Fruit fly (Drosophila melanogaster) whole organism, embryonic: ENCODE measurements around the gene CG4278.

ENCODE experiments used
- Asciz ChIP-seq: fragments of 200-800 bp; sonication (Bioruptor generic); optimal IDR thresholded peaks from 2 replicates; lab custom pipeline; 2017; ENCODE audit warnings: missing biosample characterization, mild to moderate bottlenecking, missing genetic modification characterization, missing genetic modification reagents
- Atf-2 ChIP-seq: fragments of 200-800 bp; sonication (Bioruptor generic); optimal IDR thresholded peaks from 2 replicates; lab custom pipeline; 2016; ENCODE audit warnings: missing biosample characterization, missing genetic modification characterization
- CG10654 ChIP-seq: fragments of 200-800 bp; sonication (Bioruptor generic); optimal IDR thresholded peaks from 2 replicates; lab custom pipeline; 2016; ENCODE audit warnings: missing biosample characterization, missing genetic modification characterization
- CG12659 ChIP-seq: fragments of 200-800 bp; sonication (Bioruptor generic); optimal IDR thresholded peaks from 3 replicates; lab custom pipeline; 2017; ENCODE audit warnings: mild to moderate bottlenecking, missing biosample characterization, missing genetic modification reagents, missing genetic modification characterization
- CG12769 ChIP-seq: fragments of 200-800 bp; sonication (Bioruptor generic); optimal IDR thresholded peaks from 2 replicates; lab custom pipeline; 2019; ENCODE audit warnings: missing biosample characterization, mild to moderate bottlenecking, missing genetic modification characterization, moderate library complexity
- CG12942 ChIP-seq: fragments of 200-800 bp; sonication (Bioruptor generic); optimal IDR thresholded peaks from 3 replicates; lab custom pipeline; 2016; ENCODE audit warnings: missing biosample characterization, missing genetic modification characterization
- CG13624 ChIP-seq: fragments of 200-800 bp; sonication (Bioruptor generic); optimal IDR thresholded peaks from 2 replicates; lab custom pipeline; 2016; ENCODE audit warnings: missing biosample characterization, missing genetic modification characterization
- CG17912 ChIP-seq: fragments of 200-800 bp; sonication (Bioruptor generic); optimal IDR thresholded peaks from 2 replicates; lab custom pipeline; 2018; ENCODE audit warnings: missing biosample characterization, mild to moderate bottlenecking, missing genetic modification characterization
- CG18599 ChIP-seq: fragments of 200-800 bp; sonication (Bioruptor generic); optimal IDR thresholded peaks from 3 replicates; lab custom pipeline; 2017; ENCODE audit warnings: missing biosample characterization, missing genetic modification characterization, mild to moderate bottlenecking, moderate library complexity, missing genetic modification reagents
- CG2678 ChIP-seq: fragments of 200-800 bp; sonication (Bioruptor generic); optimal IDR thresholded peaks from 3 replicates; lab custom pipeline; 2019; ENCODE audit warnings: missing biosample characterization, mild to moderate bottlenecking, missing genetic modification characterization, moderate library complexity
- CG30020 ChIP-seq: fragments of 200-800 bp; optimal IDR thresholded peaks from 2 replicates; lab custom pipeline; 2019; ENCODE audit warnings: missing biosample characterization, mild to moderate bottlenecking, missing genetic modification characterization, moderate library complexity
- CG3995 ChIP-seq: fragments of 200-800 bp; sonication (Bioruptor generic); optimal IDR thresholded peaks from 3 replicates; lab custom pipeline; 2016; ENCODE audit warnings: missing biosample characterization, missing genetic modification characterization
- CG4328 ChIP-seq: fragments of 200-800 bp; sonication (Bioruptor generic); optimal IDR thresholded peaks from 3 replicates; lab custom pipeline; 2017; ENCODE audit warnings: missing biosample characterization, missing genetic modification reagents, missing genetic modification characterization
- CG5953 ChIP-seq: fragments of 200-800 bp; sonication (Bioruptor generic); IDR thresholded peaks from 2 replicates; pipeline ENCODE4 v1.3.6; 2022; ENCODE audit warnings: missing biosample characterization, missing genetic modification characterization
- CG6683 ChIP-seq: fragments of 200-800 bp; sonication (Bioruptor generic); optimal IDR thresholded peaks from 2 replicates; lab custom pipeline; 2017; ENCODE audit warnings: missing biosample characterization, mild to moderate bottlenecking, missing genetic modification characterization, missing genetic modification reagents
- CG7786 ChIP-seq: fragments of 200-800 bp; sonication (Bioruptor generic); optimal IDR thresholded peaks from 2 replicates; lab custom pipeline; 2016; ENCODE audit warnings: missing biosample characterization, missing genetic modification characterization
- CG8478 ChIP-seq: fragments of >200 bp; optimal IDR thresholded peaks from 2 replicates; lab custom pipeline; 2018
- CG9437 ChIP-seq: fragments of 200-800 bp; sonication (Bioruptor generic); optimal IDR thresholded peaks from 2 replicates; lab custom pipeline; 2018; ENCODE audit warnings: missing biosample characterization, mild to moderate bottlenecking, missing genetic modification characterization
- CG9876 ChIP-seq: fragments of 200-800 bp; sonication (Bioruptor generic); optimal IDR thresholded peaks from 2 replicates; lab custom pipeline; 2016; ENCODE audit warnings: missing biosample characterization, missing genetic modification characterization
- Dip2 ChIP-seq: fragments of 200-800 bp; sonication (Bioruptor generic); IDR thresholded peaks from 2 replicates; pipeline ENCODE4 v1.3.6; 2022; ENCODE audit warnings: missing biosample characterization, missing genetic modification characterization
- E2f1 ChIP-seq: fragments of 200-800 bp; sonication (Bioruptor generic); IDR thresholded peaks from 2 replicates; pipeline ENCODE4 v1.3.6; 2022; ENCODE audit warnings: missing biosample characterization, missing genetic modification characterization
- Eip74EF ChIP-seq, 2 experiments: fragments of 200-800 bp in 1 of 2; fragments of >200 bp in 1 of 2; sonication (Bioruptor generic) in 1 of 2; optimal IDR thresholded peaks; 2 replicates each; lab custom pipeline; 2017 to 2019; ENCODE audit warnings: missing biosample characterization in 2 of 2, missing genetic modification characterization in 2 of 2, mild to moderate bottlenecking in 1 of 2, moderate library complexity in 1 of 2
- Hmx ChIP-seq: fragments of 200-800 bp; sonication (Bioruptor generic); optimal IDR thresholded peaks from 2 replicates; lab custom pipeline; 2016; ENCODE audit warnings: missing biosample characterization, missing genetic modification characterization
- Hr51 ChIP-seq, 2 experiments: fragments of 200-800 bp; sonication (Bioruptor generic); optimal IDR thresholded peaks; 2 replicates in 1 of 2; 3 replicates in 1 of 2; lab custom pipeline; 2016 to 2018; ENCODE audit warnings: missing biosample characterization in 2 of 2, missing genetic modification characterization in 2 of 2, mild to moderate bottlenecking in 1 of 2, moderate library complexity in 1 of 2
- Jarid2 ChIP-seq: fragments of 200-800 bp; sonication (Bioruptor generic); optimal IDR thresholded peaks from 3 replicates; lab custom pipeline; 2017; ENCODE audit warnings: mild to moderate bottlenecking, missing biosample characterization, missing genetic modification reagents, missing genetic modification characterization
- Side ChIP-seq: fragments of 200-800 bp; sonication (Bioruptor generic); optimal IDR thresholded peaks from 2 replicates; lab custom pipeline; 2016; ENCODE audit warnings: missing biosample characterization, missing genetic modification characterization
- Ssrp ChIP-seq: fragments of 200-800 bp; sonication (Bioruptor generic); optimal IDR thresholded peaks from 2 replicates; lab custom pipeline; 2018; ENCODE audit warnings: missing biosample characterization, mild to moderate bottlenecking, missing genetic modification characterization, moderate library complexity
- Vsx1 ChIP-seq: fragments of 200-800 bp; sonication (Bioruptor generic); optimal IDR thresholded peaks from 2 replicates; lab custom pipeline; 2017; ENCODE audit warnings: missing biosample characterization, mild to moderate bottlenecking, missing genetic modification characterization, missing genetic modification reagents
- abd-A ChIP-seq: fragments of 200-800 bp; sonication (Bioruptor generic); optimal IDR thresholded peaks from 3 replicates; lab custom pipeline; 2019; ENCODE audit warnings: missing biosample characterization, mild to moderate bottlenecking, missing genetic modification characterization, moderate library complexity
- br ChIP-seq: fragments of >200 bp; optimal IDR thresholded peaks from 2 replicates; lab custom pipeline; 2017
- bsh ChIP-seq, 2 experiments: fragments of 200-800 bp; sonication (Bioruptor generic); optimal IDR thresholded peaks; 2 replicates each; lab custom pipeline; 2017 to 2018; ENCODE audit warnings: mild to moderate bottlenecking in 2 of 2, missing biosample characterization in 2 of 2, missing genetic modification characterization in 2 of 2, moderate library complexity in 1 of 2
- disco-r ChIP-seq: fragments of 200-800 bp; sonication (Bioruptor generic); optimal IDR thresholded peaks from 2 replicates; lab custom pipeline; 2016; ENCODE audit warnings: missing biosample characterization, missing genetic modification characterization
- fd64A ChIP-seq: fragments of 200-800 bp; sonication (Bioruptor generic); optimal IDR thresholded peaks from 3 replicates; lab custom pipeline; 2018; ENCODE audit warnings: missing biosample characterization, mild to moderate bottlenecking, missing genetic modification characterization
- fru ChIP-seq: fragments of >200 bp; optimal IDR thresholded peaks from 2 replicates; lab custom pipeline; 2017
- gcm2 ChIP-seq: fragments of 200-800 bp; sonication (Bioruptor generic); optimal IDR thresholded peaks from 2 replicates; lab custom pipeline; 2016; ENCODE audit warnings: missing biosample characterization, missing genetic modification characterization
- gro ChIP-seq: fragments of 200-800 bp; sonication (Bioruptor generic); optimal IDR thresholded peaks from 2 replicates; lab custom pipeline; 2016; ENCODE audit warnings: missing biosample characterization, missing genetic modification characterization
- kah ChIP-seq: fragments of 200-800 bp; sonication (Bioruptor generic); optimal IDR thresholded peaks from 2 replicates; lab custom pipeline; 2018; ENCODE audit warnings: missing biosample characterization, mild to moderate bottlenecking, missing genetic modification characterization
- kni ChIP-seq: fragments of 200-800 bp; sonication (Bioruptor generic); optimal IDR thresholded peaks from 3 replicates; lab custom pipeline; 2017; ENCODE audit warnings: mild to moderate bottlenecking, missing biosample characterization, missing genetic modification reagents, missing genetic modification characterization
- lbe ChIP-seq: fragments of 200-800 bp; sonication (Bioruptor generic); optimal IDR thresholded peaks from 2 replicates; lab custom pipeline; 2016; ENCODE audit warnings: missing biosample characterization, mild to moderate bottlenecking, missing genetic modification characterization
- nom ChIP-seq: fragments of 200-800 bp; sonication (Bioruptor generic); optimal IDR thresholded peaks from 2 replicates; lab custom pipeline; 2017; ENCODE audit warnings: missing biosample characterization, missing genetic modification characterization, mild to moderate bottlenecking, moderate library complexity, missing genetic modification reagents
- pho ChIP-seq: fragments of 200-800 bp; sonication (Bioruptor generic); optimal IDR thresholded peaks from 2 replicates; lab custom pipeline; 2016; ENCODE audit warnings: missing biosample characterization, missing genetic modification characterization
- pzg ChIP-seq: fragments of 200-800 bp; sonication (Bioruptor generic); optimal IDR thresholded peaks from 3 replicates; lab custom pipeline; 2018; ENCODE audit warnings: missing biosample characterization, mild to moderate bottlenecking, missing genetic modification characterization, moderate library complexity
- row ChIP-seq: fragments of 200-800 bp; sonication (Bioruptor generic); IDR thresholded peaks from 3 replicates; pipeline ENCODE4 v1.3.6; 2022; ENCODE audit warnings: missing biosample characterization, missing genetic modification characterization
- sens-2 ChIP-seq: fragments of 200-800 bp; sonication (Bioruptor generic); IDR thresholded peaks from 2 replicates; pipeline ENCODE4 v1.3.6; 2022; ENCODE audit warnings: missing biosample characterization, missing genetic modification characterization
- sug ChIP-seq: fragments of 200-800 bp; optimal IDR thresholded peaks from 2 replicates; lab custom pipeline; 2019; ENCODE audit warnings: missing biosample characterization, mild to moderate bottlenecking, missing genetic modification characterization, moderate library complexity
- tio ChIP-seq: fragments of 200-800 bp; sonication (Bioruptor generic); optimal IDR thresholded peaks from 2 replicates; lab custom pipeline; 2017; ENCODE audit warnings: missing biosample characterization, missing genetic modification characterization, inconsistent platforms
- tll ChIP-seq, 2 experiments: fragments of 200-800 bp in 1 of 2; fragments of >200 bp in 1 of 2; sonication (Bioruptor generic) in 1 of 2; optimal IDR thresholded peaks; 2 replicates each; lab custom pipeline; 2017 to 2019; ENCODE audit warnings: missing biosample characterization in 2 of 2, missing genetic modification characterization in 2 of 2, mild to moderate bottlenecking in 1 of 2, moderate library complexity in 1 of 2
- wek ChIP-seq: fragments of 200-800 bp; sonication (Bioruptor generic); optimal IDR thresholded peaks from 3 replicates; lab custom pipeline; 2018; ENCODE audit warnings: missing biosample characterization, mild to moderate bottlenecking, missing genetic modification characterization, moderate library complexity

The CG4278 gene

DNA sequence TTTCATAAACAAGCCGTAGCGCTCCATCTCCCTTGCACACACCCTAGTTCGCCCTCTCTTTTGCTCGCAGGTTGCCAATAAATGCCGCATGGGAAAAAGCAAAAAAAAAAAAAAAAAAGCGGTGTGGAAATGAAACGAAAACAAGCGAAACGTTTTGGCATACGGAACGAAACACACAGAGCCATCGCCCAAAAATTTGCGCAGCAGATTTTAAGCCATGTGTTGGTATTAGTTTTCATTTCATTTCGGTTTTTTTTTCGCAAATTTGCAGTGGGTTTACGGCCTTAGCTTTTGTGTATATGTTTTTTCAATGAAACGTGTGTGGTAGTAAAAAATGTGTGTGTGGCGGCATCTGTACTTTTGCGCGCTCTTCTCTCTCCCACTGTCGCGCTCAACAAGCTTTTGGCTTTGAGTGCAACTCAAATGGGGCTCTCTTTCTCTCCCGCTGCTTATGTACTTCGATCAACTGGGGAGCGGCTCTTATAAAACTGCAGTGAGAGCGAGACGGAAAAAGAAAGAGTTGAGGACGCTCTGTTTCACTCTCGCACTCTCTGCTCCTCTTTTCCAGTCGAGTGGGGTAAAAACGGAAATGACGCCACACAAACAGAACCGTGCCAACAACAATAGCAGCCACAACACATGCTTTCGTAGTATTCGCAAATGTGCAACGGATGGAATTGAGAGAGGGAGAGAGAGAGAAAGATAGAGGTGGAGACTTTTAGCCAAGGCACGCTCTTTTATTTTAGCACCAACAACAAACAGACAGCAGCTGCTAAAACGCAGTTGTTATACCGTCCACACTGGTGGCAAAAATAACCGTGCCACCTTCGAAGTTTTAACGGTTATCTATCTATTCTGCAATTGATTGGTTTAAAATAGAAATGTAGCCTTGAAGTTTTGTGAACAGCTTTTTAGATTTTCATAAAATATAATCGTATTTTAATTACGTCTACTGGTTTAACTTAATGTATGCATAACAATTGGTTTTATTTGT is 42.3 kb upstream of the CG4278 start (continued):
- TF ChIP-seq CG30020 (tag; lab: Kevin White, UChicago) = no peak
- peak; percentile 21 for TF ChIP-seq CG10654 (GFP tag; lab: Kevin White, UChicago)
- TF ChIP-seq CG17912 (GFP tag; lab: Kevin White, UChicago) = peak; percentile 72
- peak; percentile 77 for TF ChIP-seq CG18599
- TF ChIP-seq fd64A (GFP tag; lab: Kevin White, UChicago) = peak; percentile 73
- peak; percentile 74 for TF ChIP-seq CG2678 (tag; lab: Kevin White, UChicago)
- peak; percentile 30 for TF ChIP-seq Jarid2 (GFP tag; lab: Kevin White, UChicago)
- peak; percentile 84 for TF ChIP-seq kni
- no peak for TF ChIP-seq fru (lab: Kevin White, UChicago)
- peak; percentile 47 for TF ChIP-seq gcm2 (GFP tag; lab: Kevin White, UChicago)
- peak; percentile 19 for TF ChIP-seq sug (tag; lab: Kevin White, UChicago)
- TF ChIP-seq E2f1 (GFP tag; lab: Robert Waterston, UW) = no peak
- peak; percentile 26 for TF ChIP-seq tio (GFP tag; lab: Kevin White, UChicago)
- peak; percentile 54 for TF ChIP-seq abd-A (tag; lab: Kevin White, UChicago)
- TF ChIP-seq pho (GFP tag; lab: Kevin White, UChicago) = peak; percentile 64
- TF ChIP-seq Atf-2 (GFP tag; lab: Kevin White, UChicago) = peak; percentile 1
- peak; percentile 1 for TF ChIP-seq Ssrp (tag; lab: Kevin White, UChicago)
- peak; percentile 15 for TF ChIP-seq CG9876 (GFP tag; lab: Kevin White, UChicago)
- no peak for TF ChIP-seq tll (GFP tag; optimal IDR thresholded peaks at IDR 0.05; lab: Kevin White, UChicago)
- TF ChIP-seq CG5953 (GFP tag; lab: Robert Waterston, UW) = no peak
- peak; percentile 23 for TF ChIP-seq CG12942 (GFP tag; lab: Kevin White, UChicago)
- peak; percentile 53 for TF ChIP-seq kah
- peak; percentile 10 to 72 for TF ChIP-seq Hr51 (GFP tag; optimal IDR thresholded peaks at IDR 0.05; lab: Kevin White, UChicago)
- TF ChIP-seq Vsx1 (GFP tag; lab: Kevin White, UChicago) = peak; percentile 40
- no peak for TF ChIP-seq CG9437 (GFP tag; lab: Kevin White, UChicago)
- peak; percentile 8 for TF ChIP-seq Hmx (GFP tag; lab: Kevin White, UChicago)
- no peak for TF ChIP-seq pzg (GFP tag; lab: Kevin White, UChicago)
- peak; percentile 47 for TF ChIP-seq CG12659 (GFP tag; lab: Kevin White, UChicago)
- TF ChIP-seq gro = peak; percentile 3
- TF ChIP-seq wek (GFP tag; lab: Kevin White, UChicago) = peak; percentile 69
- peak; percentile 84 for TF ChIP-seq nom
- peak; percentile 33 for TF ChIP-seq CG6683
- TF ChIP-seq Eip74EF (GFP tag; optimal IDR thresholded peaks at IDR 0.05; lab: Kevin White, UChicago) = peak in 1 of 2 experiments; percentile 29
- no peak for TF ChIP-seq Dip2 (GFP tag; lab: Robert Waterston, UW)
- peak; percentile 5 for TF ChIP-seq CG7786 (GFP tag; lab: Kevin White, UChicago)
- no peak for TF ChIP-seq row
- TF ChIP-seq lbe = peak; percentile 64
- no peak for TF ChIP-seq br
- peak; percentile 63 for TF ChIP-seq Side
- TF ChIP-seq CG4328 = peak; percentile 25
- TF ChIP-seq sens-2 (GFP tag; lab: Robert Waterston, UW) = no peak
- peak; percentile 30 to 33 for TF ChIP-seq bsh (GFP tag; optimal IDR thresholded peaks at IDR 0.05; lab: Kevin White, UChicago)
- TF ChIP-seq CG8478 = peak; percentile 74
- peak; percentile 76 for TF ChIP-seq CG13624 (GFP tag; lab: Kevin White, UChicago)
- peak; percentile 5 for TF ChIP-seq CG3995 (GFP tag; lab: Kevin White, UChicago)
- TF ChIP-seq Asciz (GFP tag; lab: Kevin White, UChicago) = peak; percentile 44
- TF ChIP-seq CG12769 (tag; lab: Kevin White, UChicago) = peak; percentile 79
- TF ChIP-seq disco-r (GFP tag; lab: Kevin White, UChicago) = peak; percentile 47
